Worm (Caenorhabditis elegans) whole organism, young adult: ENCODE results near the gene gadr-3.

Experiments
- B0035.1 ChIP-seq: sonication (generic microtip); optimal IDR thresholded peaks from 2 replicates; lab custom pipeline; 2016; ENCODE audit warnings: missing genetic modification characterization, mild to moderate bottlenecking, missing compliant biosample characterization, missing genotype, missing genetic modification reagents
- B0261.1 ChIP-seq: sonication (generic microtip); optimal IDR thresholded peaks from 2 replicates; lab custom pipeline; 2016; ENCODE audit warnings: mild to moderate bottlenecking, missing genetic modification characterization, moderate library complexity, missing compliant biosample characterization
- B0336.3 ChIP-seq: fragments of 200-800 bp; sonication (Bioruptor generic); IDR thresholded peaks from 2 replicates; pipeline ENCODE4 v1.3.6; 2022; ENCODE audit warnings: missing genetic modification characterization, missing compliant biosample characterization
- C17E4.6 ChIP-seq: fragments of 200-800 bp; sonication (Bioruptor generic); IDR thresholded peaks from 2 replicates; pipeline ENCODE4 v1.3.6; 2022; ENCODE audit warnings: missing genetic modification reagents, missing genetic modification characterization, missing compliant biosample characterization
- D2030.7 ChIP-seq: fragments of 200-800 bp; sonication (Bioruptor generic); IDR thresholded peaks from 2 replicates; pipeline ENCODE4 v1.3.6; 2022; ENCODE audit warnings: missing genetic modification reagents, missing genetic modification characterization, missing compliant biosample characterization
- F10E7.11 ChIP-seq: sonication (generic microtip); optimal IDR thresholded peaks from 2 replicates; lab custom pipeline; 2017; ENCODE audit warnings: mild to moderate bottlenecking, missing genetic modification characterization, moderate library complexity, missing compliant biosample characterization
- F23B12.7 ChIP-seq: sonication (generic microtip); optimal IDR thresholded peaks from 2 replicates; lab custom pipeline; 2017; ENCODE audit warnings: missing genetic modification characterization, mild to moderate bottlenecking, missing compliant biosample characterization, antibody characterized with exemption, moderate library complexity; ENCODE audit not compliant: insufficient read depth
- F49E8.2 ChIP-seq: sonication (generic microtip); optimal IDR thresholded peaks from 3 replicates; lab custom pipeline; 2017; ENCODE audit warnings: missing genetic modification characterization, mild to moderate bottlenecking, missing compliant biosample characterization, antibody characterized with exemption, moderate library complexity; ENCODE audit not compliant: insufficient read depth
- akir-1 ChIP-seq: fragments of 200-800 bp; sonication (Bioruptor generic); optimal IDR thresholded peaks from 2 replicates; lab custom pipeline; 2018; ENCODE audit warnings: mild to moderate bottlenecking, missing genetic modification characterization, moderate library complexity, missing compliant biosample characterization
- aptf-2 ChIP-seq: fragments of 200-800 bp; sonication (Bioruptor generic); conservative IDR thresholded peaks from 2 replicates; pipeline ENCODE4 v1.3.6; 2022; ENCODE audit warnings: missing genetic modification reagents, missing genetic modification characterization, missing compliant biosample characterization
- aptf-3 ChIP-seq: fragments of 200-800 bp; sonication (Bioruptor generic); IDR thresholded peaks from 2 replicates; pipeline ENCODE4 v1.3.6; 2022; ENCODE audit warnings: missing genetic modification characterization, missing compliant biosample characterization
- atf-7 ChIP-seq: sonication (generic microtip); optimal IDR thresholded peaks from 2 replicates; lab custom pipeline; 2017; ENCODE audit warnings: mild to moderate bottlenecking, missing genetic modification characterization, missing compliant biosample characterization
- attf-3 ChIP-seq: fragments of 200-800 bp; sonication (Bioruptor generic); conservative IDR thresholded peaks from 2 replicates; pipeline ENCODE4 v1.3.6; 2022; ENCODE audit warnings: missing genetic modification reagents, missing genetic modification characterization, missing compliant biosample characterization
- bed-1 ChIP-seq: fragments of 200-800 bp; sonication (Bioruptor generic); IDR thresholded peaks from 2 replicates; pipeline ENCODE4 v1.3.6; 2022; ENCODE audit warnings: missing genetic modification reagents, missing genetic modification characterization, missing compliant biosample characterization
- ccch-3 ChIP-seq: fragments of 200-800 bp; sonication (Bioruptor generic); optimal IDR thresholded peaks from 2 replicates; lab custom pipeline; 2018; ENCODE audit warnings: mild to moderate bottlenecking, missing genetic modification characterization, missing compliant biosample characterization
- cebp-1 ChIP-seq, 2 experiments: fragments of 200-800 bp in 1 of 2; sonication (Bioruptor generic) in 1 of 2; sonication (generic microtip) in 1 of 2; IDR thresholded peaks in 1 of 2; optimal IDR thresholded peaks in 1 of 2; 2 replicates each; pipeline versions ENCODE4 v1.3.6 to Lab custom; 2017 to 2022; ENCODE audit warnings: missing compliant biosample characterization in 2 of 2, missing genetic modification characterization in 2 of 2, mild to moderate bottlenecking in 1 of 2, missing genetic modification reagents in 1 of 2, moderate library complexity in 1 of 2
- ceh-27 ChIP-seq: fragments of 200-800 bp; sonication (Bioruptor generic); optimal IDR thresholded peaks from 2 replicates; lab custom pipeline; 2018; ENCODE audit warnings: mild to moderate bottlenecking, missing genetic modification characterization, moderate library complexity, missing compliant biosample characterization
- ceh-40 ChIP-seq: fragments of 200-800 bp; sonication (Bioruptor generic); IDR thresholded peaks from 2 replicates; pipeline ENCODE4 v1.3.6; 2022; ENCODE audit warnings: missing genetic modification characterization, missing compliant biosample characterization
- ceh-58 ChIP-seq: fragments of 200-800 bp; sonication (Bioruptor generic); IDR thresholded peaks from 2 replicates; pipeline ENCODE4 v1.3.6; 2022; ENCODE audit warnings: missing genetic modification characterization, missing compliant biosample characterization
- die-1 ChIP-seq: sonication (generic microtip); optimal IDR thresholded peaks from 2 replicates; lab custom pipeline; 2016; ENCODE audit warnings: missing genotype, mild to moderate bottlenecking, missing genetic modification characterization, missing compliant biosample characterization
- dox-1 ChIP-seq: fragments of 200-800 bp; sonication (Bioruptor generic); IDR thresholded peaks from 2 replicates; pipeline ENCODE4 v1.3.6; 2022; ENCODE audit warnings: missing genetic modification reagents, missing genetic modification characterization, missing compliant biosample characterization
- efl-1 ChIP-seq: fragments of 150-350 bp; optimal IDR thresholded peaks from 2 replicates; lab custom pipeline; 2014; ENCODE audit warnings: missing biosample characterization, missing genetic modification reagents, missing genetic modification characterization
- ekl-4 ChIP-seq: fragments of 200-800 bp; sonication (Bioruptor generic); IDR thresholded peaks from 2 replicates; pipeline ENCODE4 v1.3.6; 2022; ENCODE audit warnings: missing genetic modification reagents, missing genetic modification characterization, missing compliant biosample characterization
- gei-17 ChIP-seq: fragments of 200-800 bp; sonication (Bioruptor generic); optimal IDR thresholded peaks from 2 replicates; lab custom pipeline; 2018; ENCODE audit warnings: mild to moderate bottlenecking, missing genetic modification characterization, missing compliant biosample characterization
- him-1 ChIP-seq: sonication (generic microtip); optimal IDR thresholded peaks from 2 replicates; lab custom pipeline; 2016; ENCODE audit warnings: missing genotype, missing genetic modification reagents, missing genetic modification characterization, missing compliant biosample characterization
- hlh-26 ChIP-seq: fragments of 200-800 bp; sonication (Bioruptor generic); conservative IDR thresholded peaks from 2 replicates; pipeline ENCODE4 v1.3.6; 2022; ENCODE audit warnings: missing genetic modification reagents, missing genetic modification characterization, missing compliant biosample characterization
- lsl-1 ChIP-seq: fragments of 200-800 bp; sonication (Bioruptor generic); optimal IDR thresholded peaks from 2 replicates; lab custom pipeline; 2018; ENCODE audit warnings: mild to moderate bottlenecking, missing genetic modification characterization, moderate library complexity, missing compliant biosample characterization
- mcd-1 ChIP-seq: fragments of 200-800 bp; sonication (Bioruptor generic); IDR thresholded peaks from 2 replicates; pipeline ENCODE4 v1.3.6; 2022; ENCODE audit warnings: missing genetic modification reagents, missing genetic modification characterization, missing compliant biosample characterization
- repo-1 ChIP-seq: sonication (generic microtip); optimal IDR thresholded peaks from 2 replicates; lab custom pipeline; 2017; ENCODE audit warnings: mild to moderate bottlenecking, missing genetic modification characterization, missing compliant biosample characterization
- tbp1 ChIP-seq: fragments of 200-800 bp; sonication (Bioruptor generic); optimal IDR thresholded peaks from 2 replicates; lab custom pipeline; 2018; ENCODE audit warnings: mild to moderate bottlenecking, missing genetic modification characterization, missing compliant biosample characterization
- tbx-9 ChIP-seq: sonication (generic microtip); optimal IDR thresholded peaks from 2 replicates; lab custom pipeline; 2016; ENCODE audit warnings: borderline replicate concordance, missing genetic modification characterization, inconsistent platforms, missing compliant biosample characterization
- ztf-22 ChIP-seq: fragments of 200-800 bp; sonication (Bioruptor generic); optimal IDR thresholded peaks from 2 replicates; lab custom pipeline; 2018; ENCODE audit warnings: mild to moderate bottlenecking, missing genetic modification characterization, moderate library complexity, missing compliant biosample characterization

gadr-3 gene

ce11 chrIII:6272868-6273267, 12.9 kb downstream of the gadr-3 start, which contains the start of gene C18F10.2:
C18F10.2 (plus strand) TSS chrIII:6273168.
- TF ChIP-seq ztf-22 (GFP tag; lab: Kevin White, UChicago) (no peak), akir-1 (GFP tag; lab: Kevin White, UChicago) (no peak), ceh-40 (GFP tag; lab: Robert Waterston, UW) (no peak), aptf-3 (GFP tag; lab: Robert Waterston, UW) (no peak), B0261.1 (tag; lab: Kevin White, UChicago) (no peak), bed-1 (GFP tag; lab: Robert Waterston, UW) (no peak), hlh-26 (no peak), ceh-58 (GFP tag; lab: Robert Waterston, UW) (no peak)
- TF ChIP-seq, all 124 proteins: peak for 0

DNA sequence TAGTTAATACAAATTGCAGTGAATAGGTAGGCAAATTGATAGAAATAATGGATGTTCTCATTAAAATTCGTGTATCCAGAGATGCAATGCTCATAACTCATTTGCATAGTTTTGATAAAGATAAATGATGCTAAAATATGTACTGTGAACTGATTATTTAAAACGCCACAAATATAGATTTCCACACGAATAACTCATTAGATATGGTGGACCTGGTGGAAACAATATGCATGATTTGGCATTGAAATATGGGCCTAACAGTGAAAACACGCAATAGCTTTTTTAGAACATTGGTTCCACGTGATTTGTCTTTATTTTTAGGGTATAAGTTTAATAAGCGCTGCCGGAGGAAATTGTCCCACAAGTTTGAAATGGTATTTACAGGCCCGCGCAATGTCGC, 15.5 kb downstream of the gadr-3 start, which contains the start of gene srg-3:
TSS of gene srg-3 (minus strand) at position 101 of the 400 bp plus-strand sequence.
- TF ChIP-seq cebp-1 (GFP tag; IDR thresholded peaks at IDR 0.05; lab: Robert Waterston, UW) (no peak), cebp-1 (tag; optimal IDR thresholded peaks at IDR 0.05; lab: Kevin White, UChicago) (no peak), mcd-1 (GFP tag; lab: Robert Waterston, UW) (no peak), B0035.1 (tag; lab: Kevin White, UChicago) (no peak), him-1 (tag; lab: Kevin White, UChicago) (no peak), D2030.7 (no peak)
- TF ChIP-seq, all 124 proteins: peak for 0

DNA sequence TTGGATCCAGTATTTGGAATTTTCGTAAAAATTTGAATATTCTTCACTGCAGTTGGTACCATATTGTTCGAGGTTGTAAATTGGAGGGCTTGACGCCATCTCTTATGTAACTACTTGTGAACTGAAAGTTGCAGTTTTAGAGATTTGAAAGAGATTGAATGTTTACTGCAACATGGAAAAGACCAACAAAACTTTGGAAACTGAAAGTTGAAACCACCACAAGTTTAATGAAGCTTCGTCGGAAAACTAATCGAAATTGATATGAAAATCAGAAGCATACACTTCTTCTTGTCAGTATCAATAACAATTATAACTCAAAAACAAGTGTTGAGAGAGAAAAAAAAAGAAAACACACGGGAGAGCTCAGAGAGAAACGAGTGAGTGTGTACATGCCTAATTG, 17.7 kb downstream of the gadr-3 start, which contains the start of gene srg-7:
TSS of gene srg-7 (minus strand) at position 101 of the 400 bp plus-strand sequence.
- TF ChIP-seq F23B12.7 (tag; lab: Kevin White, UChicago) (no peak), atf-7 (tag; lab: Kevin White, UChicago) (no peak), repo-1 (tag; lab: Kevin White, UChicago) (no peak), F10E7.11 (tag; lab: Kevin White, UChicago) (no peak), attf-3 (no peak), F49E8.2 (tag; lab: Kevin White, UChicago) (no peak), ceh-27 (GFP tag; lab: Kevin White, UChicago) (no peak), B0336.3 (GFP tag; lab: Robert Waterston, UW) (no peak), ccch-3 (GFP tag; lab: Kevin White, UChicago) (no peak), efl-1 (GFP tag; lab: Kevin White, UChicago) (no peak), aptf-2 (GFP tag; lab: Robert Waterston, UW) (no peak), tbp1 (GFP tag; lab: Kevin White, UChicago) (no peak), die-1 (no peak)

DNA sequence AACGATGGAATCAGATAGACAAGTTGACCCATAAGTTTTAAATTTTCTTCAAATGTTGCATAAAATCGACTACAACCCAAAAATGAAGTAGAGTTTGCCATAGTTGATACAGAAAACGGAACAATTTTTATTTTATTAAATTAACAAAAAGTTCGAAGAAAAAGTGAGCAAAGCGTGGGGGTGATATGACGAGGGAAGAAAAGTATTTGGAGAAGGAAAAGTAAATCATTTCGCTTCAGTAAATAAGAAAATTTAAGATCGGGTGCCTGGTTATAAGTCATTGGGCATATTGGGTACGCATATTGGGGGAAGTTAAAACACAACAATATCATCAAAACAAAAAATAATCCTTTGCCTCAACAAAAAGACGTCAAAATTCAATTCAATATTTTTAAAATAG, 19.9 kb downstream of the gadr-3 start, which contains the start of gene srg-6:
TSS of gene srg-6 (minus strand) at position 101 of the 400 bp plus-strand sequence.
- no peak for TF ChIP-seq tbx-9 (tag; lab: Kevin White, UChicago)
- TF ChIP-seq C17E4.6 (GFP tag; lab: Robert Waterston, UW): no peak

- TF ChIP-seq dox-1 (GFP tag; lab: Robert Waterston, UW) (no peak), ekl-4 (no peak), lsl-1 (GFP tag; lab: Kevin White, UChicago) (no peak), gei-17 (GFP tag; lab: Kevin White, UChicago) (no peak)
These were observed 21.3 kb downstream of the gadr-3 start, which contains the start of gene srg-5 for ce11 chrIII:6264447-6264846. srg-5 (minus strand) TSS chrIII:6264547.
